Worm (Caenorhabditis elegans) whole organism, L4 larva: ENCODE measurements around the gene cest-24.
A peak's percentile ranks its signal among the peaks of the same experiment; 100 is the strongest.

Experiments used
- F49E8.2 ChIP-seq: sonication (generic microtip); optimal IDR thresholded peaks from 2 replicates; lab custom pipeline; 2016; ENCODE audit warnings: missing compliant biosample characterization, mild to moderate bottlenecking, missing genetic modification characterization, borderline replicate concordance
- Y105C5A.15 ChIP-seq: fragments of 200-800 bp; sonication (Bioruptor generic); IDR thresholded peaks from 2 replicates; pipeline ENCODE4 v1.3.6; 2022; ENCODE audit warnings: missing genetic modification characterization, missing compliant biosample characterization
- daf-12 ChIP-seq: fragments of 150-350 bp; optimal IDR thresholded peaks from 2 replicates; lab custom pipeline; 2014; ENCODE audit warnings: missing biosample characterization, missing genetic modification reagents, missing genetic modification characterization
- lin-15B ChIP-seq: fragments of 150-350 bp; sonication (generic microtip); optimal IDR thresholded peaks from 3 replicates; lab custom pipeline; 2014; ENCODE audit warnings: missing biosample characterization, missing genetic modification characterization
- nhr-25 ChIP-seq: sonication (generic microtip); optimal IDR thresholded peaks from 2 replicates; lab custom pipeline; 2017; ENCODE audit warnings: missing genetic modification characterization, mild to moderate bottlenecking, missing compliant biosample characterization, antibody characterized with exemption, moderate library complexity, borderline replicate concordance; ENCODE audit not compliant: insufficient read depth
- nhr-41 ChIP-seq: fragments of 200-800 bp; sonication (Bioruptor generic); IDR thresholded peaks from 2 replicates; pipeline ENCODE4 v1.3.6; 2022; ENCODE audit warnings: missing genetic modification reagents, missing genetic modification characterization, missing compliant biosample characterization
- pha-4 ChIP-seq, 2 experiments: fragments of 150-350 bp in 1 of 2; fragments of 200-800 bp in 1 of 2; sonication (Bioruptor generic) in 1 of 2; IDR thresholded peaks in 1 of 2; optimal IDR thresholded peaks in 1 of 2; 2 replicates each; pipeline versions ENCODE4 v1.3.6 to Lab custom; 2014 to 2022; ENCODE audit warnings: missing genetic modification characterization in 2 of 2, missing genetic modification reagents in 2 of 2, missing biosample characterization in 1 of 2, missing compliant biosample characterization in 1 of 2
- unc-39 ChIP-seq: sonication (generic microtip); optimal IDR thresholded peaks from 2 replicates; lab custom pipeline; 2017; ENCODE audit warnings: missing biosample characterization, missing genetic modification characterization
- zag-1 ChIP-seq: fragments of 150-350 bp; optimal IDR thresholded peaks from 2 replicates; lab custom pipeline; 2014; ENCODE audit warnings: missing biosample characterization, missing genetic modification characterization

DNA sequence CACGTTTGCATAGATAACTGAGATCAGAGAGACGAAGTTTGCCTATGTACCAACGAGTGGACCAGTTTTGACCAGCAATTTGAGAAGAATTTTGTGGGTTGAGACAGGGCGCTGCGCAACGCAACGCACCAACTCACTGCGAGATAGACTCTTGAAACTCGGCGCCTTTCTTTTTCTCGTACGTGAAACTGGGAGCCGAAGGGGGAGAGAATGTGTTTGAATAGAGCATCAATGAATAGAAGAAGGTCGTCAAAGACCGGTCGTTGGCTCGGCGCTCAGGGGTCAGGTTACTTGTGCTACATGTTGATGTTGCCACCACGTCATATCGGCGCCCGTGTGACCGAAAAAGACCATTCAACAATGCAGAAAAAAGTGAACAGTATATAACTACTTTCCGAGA lies 42.8 kb downstream of the cest-24 start:
- TF ChIP-seq daf-12 (tag; lab: Kevin White, UChicago) (no peak), F49E8.2 (no peak), pha-4 (GFP tag; IDR thresholded peaks at IDR 0.05; lab: Robert Waterston, UW) (peak; percentile 73), pha-4 (tag; optimal IDR thresholded peaks at IDR 0.05; lab: Kevin White, UChicago) (no peak), nhr-25 (tag; lab: Kevin White, UChicago) (no peak), zag-1 (tag; lab: Kevin White, UChicago) (no peak), nhr-41 (no peak), Y105C5A.15 (no peak), lin-15B (tag; lab: Kevin White, UChicago) (no peak), unc-39 (tag; lab: Kevin White, UChicago) (no peak)
